Worm (Caenorhabditis elegans) whole organism, mixed stage, embryonic: ENCODE results near the gene R148.8.

Experiments used
- bed-3 ChIP-seq: fragments of 200-800 bp; sonication (Bioruptor generic); optimal IDR thresholded peaks from 3 replicates; lab custom pipeline; 2018; ENCODE audit warnings: mild to moderate bottlenecking, missing genetic modification characterization, moderate library complexity, missing compliant biosample characterization
- elt-1 ChIP-seq: sonication (generic microtip); optimal IDR thresholded peaks from 2 replicates; lab custom pipeline; 2017; ENCODE audit warnings: missing genetic modification characterization, mild to moderate bottlenecking, missing compliant biosample characterization, antibody characterized with exemption, moderate library complexity, borderline replicate concordance; ENCODE audit not compliant: insufficient read depth
- lin-32 ChIP-seq: fragments of 200-800 bp; sonication (Bioruptor generic); optimal IDR thresholded peaks from 2 replicates; lab custom pipeline; 2018; ENCODE audit warnings: mild to moderate bottlenecking, missing genetic modification characterization, missing compliant biosample characterization
- lsy-2 ChIP-seq: fragments of 150-350 bp; optimal IDR thresholded peaks from 2 replicates; lab custom pipeline; 2014; ENCODE audit warnings: missing biosample characterization, missing genetic modification characterization
- mep-1 ChIP-seq: fragments of 150-350 bp; optimal IDR thresholded peaks from 2 replicates; lab custom pipeline; 2017; ENCODE audit warnings: missing biosample characterization, missing genetic modification reagents, missing genetic modification characterization, inconsistent platforms
- nhr-12 ChIP-seq: fragments of 150-350 bp; optimal IDR thresholded peaks from 2 replicates; lab custom pipeline; 2014; ENCODE audit warnings: missing biosample characterization, missing genetic modification characterization
- nhr-237 ChIP-seq: fragments of 150-350 bp; optimal IDR thresholded peaks from 2 replicates; lab custom pipeline; 2014; ENCODE audit warnings: missing biosample characterization, missing genetic modification characterization
- nhr-28 ChIP-seq: fragments of 150-350 bp; optimal IDR thresholded peaks from 2 replicates; lab custom pipeline; 2014; ENCODE audit warnings: missing biosample characterization, missing genetic modification characterization
- nhr-76 ChIP-seq: sonication (generic microtip); optimal IDR thresholded peaks from 2 replicates; lab custom pipeline; 2017; ENCODE audit warnings: missing biosample characterization, missing genetic modification characterization
- pha-4 ChIP-seq: fragments of 150-350 bp; optimal IDR thresholded peaks from 2 replicates; lab custom pipeline; 2018; ENCODE audit warnings: missing biosample characterization, missing genetic modification reagents, missing genetic modification characterization
- snpc-4 ChIP-seq: fragments of 150-350 bp; optimal IDR thresholded peaks from 2 replicates; lab custom pipeline; 2014; ENCODE audit warnings: missing biosample characterization, missing genetic modification characterization
- unc-62 ChIP-seq: fragments of 150-350 bp; optimal IDR thresholded peaks from 2 replicates; lab custom pipeline; 2014; ENCODE audit warnings: missing biosample characterization, missing genetic modification reagents, missing genetic modification characterization
- ztf-11 ChIP-seq: fragments of 150-350 bp; optimal IDR thresholded peaks from 2 replicates; lab custom pipeline; 2014; ENCODE audit warnings: missing biosample characterization, missing genetic modification characterization

- TF ChIP-seq nhr-28 (tag; lab: Kevin White, UChicago) (no peak), mep-1 (tag; lab: Kevin White, UChicago) (no peak), pha-4 (tag; lab: Kevin White, UChicago) (no peak), unc-62 (GFP tag; lab: Kevin White, UChicago) (no peak), lsy-2 (tag; lab: Kevin White, UChicago) (no peak), nhr-237 (tag; lab: Kevin White, UChicago) (no peak), ztf-11 (no peak), nhr-76 (tag; lab: Kevin White, UChicago) (no peak), nhr-12 (tag; lab: Kevin White, UChicago) (no peak), snpc-4 (tag; lab: Kevin White, UChicago) (no peak), elt-1 (no peak), lin-32 (GFP tag; lab: Kevin White, UChicago) (no peak), bed-3 (GFP tag; lab: Kevin White, UChicago) (no peak)
These were observed 8.1 kb downstream of the R148.8 start, which contains the start of gene heh-1 for ce11 chrIII:3199416-3199815.
